Fruit fly (Drosophila melanogaster) whole organism: ENCODE data around the gene CG11911.

Source experiments
- CG8478 ChIP-seq: fragments of >200 bp; optimal IDR thresholded peaks from 2 replicates; lab custom pipeline; 2018; ENCODE audit warnings: inconsistent platforms
- Dll ChIP-seq: fragments of >200 bp; optimal IDR thresholded peaks from 2 replicates; lab custom pipeline; 2017
- EcR ChIP-seq, 2 experiments: fragments of >200 bp; optimal IDR thresholded peaks; 2 replicates each; lab custom pipeline; 2017; ENCODE audit warnings: missing biosample characterization in 2 of 2, missing genetic modification characterization in 2 of 2, missing genetic modification reagents in 2 of 2
- pan ChIP-seq: fragments of >200 bp; optimal IDR thresholded peaks from 2 replicates; lab custom pipeline; 2017
- psq ChIP-seq: fragments of >200 bp; optimal IDR thresholded peaks from 2 replicates; lab custom pipeline; 2017
- usp ChIP-seq: fragments of >200 bp; optimal IDR thresholded peaks from 2 replicates; lab custom pipeline; 2017; ENCODE audit warnings: missing biosample characterization, missing genetic modification characterization, mixed read lengths

DNA sequence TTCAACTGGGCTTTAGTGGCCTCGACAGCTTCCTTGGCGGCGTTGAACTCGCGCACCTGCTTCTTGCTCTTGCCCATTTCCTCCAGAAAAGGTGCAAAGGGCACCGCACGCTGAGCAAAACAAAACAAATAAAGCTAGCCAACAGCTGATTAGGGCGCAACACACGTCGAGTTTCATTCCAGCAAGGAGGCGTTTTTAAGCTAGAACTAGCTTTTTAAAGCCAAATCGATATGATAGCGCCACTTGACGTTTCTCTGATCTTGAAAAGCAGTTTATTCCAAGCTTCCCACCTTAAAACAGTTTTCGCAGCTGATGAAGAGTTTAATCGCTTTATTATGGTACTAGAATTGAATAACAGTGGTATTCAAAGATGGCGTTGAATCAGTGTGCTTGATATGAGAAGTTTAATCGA, 38.0 kb downstream of the CG11911 start, which contains the start of gene CG11601:
- TF ChIP-seq pan (lab: Kevin White, UChicago) (no peak), psq (lab: Kevin White, UChicago) (no peak), CG8478 (lab: Kevin White, UChicago) (no peak), usp (no peak), Dll (lab: Kevin White, UChicago) (no peak), EcR (GFP tag; optimal IDR thresholded peaks at IDR 0.05; lab: Kevin White, UChicago) (peak in 1 of 2 experiments; percentile 28)
